Worm (Caenorhabditis elegans) whole organism, late embryonic: ENCODE measurements around the gene hira-1.

ENCODE experiments used
- C08G9.2 ChIP-seq: sonication (generic microtip); optimal IDR thresholded peaks from 2 replicates; lab custom pipeline; 2016; ENCODE audit warnings: mild to moderate bottlenecking, missing genetic modification characterization, moderate library complexity, missing compliant biosample characterization
- F13H6.1 ChIP-seq: sonication (generic microtip); optimal IDR thresholded peaks from 2 replicates; lab custom pipeline; 2016; ENCODE audit warnings: missing genetic modification characterization, missing compliant biosample characterization
- ahr-1 ChIP-seq: sonication (generic microtip); optimal IDR thresholded peaks from 2 replicates; lab custom pipeline; 2016; ENCODE audit warnings: missing genetic modification characterization, missing compliant biosample characterization
- ama-1 ChIP-seq: fragments of 150-350 bp; optimal IDR thresholded peaks from 2 replicates; lab custom pipeline; 2014
- ceh-14 ChIP-seq: sonication (generic microtip); optimal IDR thresholded peaks from 2 replicates; lab custom pipeline; 2016; ENCODE audit warnings: missing genotype, missing genetic modification characterization, missing compliant biosample characterization
- ceh-31 ChIP-seq: sonication (generic microtip); optimal IDR thresholded peaks from 2 replicates; lab custom pipeline; 2016; ENCODE audit warnings: missing genetic modification characterization, missing compliant biosample characterization
- ceh-34 ChIP-seq: sonication (generic microtip); optimal IDR thresholded peaks from 2 replicates; lab custom pipeline; 2016; ENCODE audit warnings: mild to moderate bottlenecking, missing genetic modification characterization, missing compliant biosample characterization
- ceh-45 ChIP-seq: fragments of 200-800 bp; sonication (Bioruptor generic); IDR thresholded peaks from 2 replicates; pipeline ENCODE4 v1.3.6; 2022; ENCODE audit warnings: missing genetic modification reagents, missing genetic modification characterization, missing compliant biosample characterization
- ceh-48 ChIP-seq: sonication (generic microtip); optimal IDR thresholded peaks from 2 replicates; lab custom pipeline; 2016; ENCODE audit warnings: missing genetic modification characterization, inconsistent platforms, missing compliant biosample characterization
- ceh-6 ChIP-seq: fragments of 200-800 bp; sonication (Bioruptor generic); optimal IDR thresholded peaks from 2 replicates; lab custom pipeline; 2018; ENCODE audit warnings: mild to moderate bottlenecking, missing genetic modification characterization, missing compliant biosample characterization
- ceh-9 ChIP-seq: sonication (generic microtip); optimal IDR thresholded peaks from 2 replicates; lab custom pipeline; 2016; ENCODE audit warnings: mild to moderate bottlenecking, missing genetic modification characterization, inconsistent platforms, missing compliant biosample characterization
- che-1 ChIP-seq: sonication (generic microtip); optimal IDR thresholded peaks from 2 replicates; lab custom pipeline; 2016; ENCODE audit warnings: mild to moderate bottlenecking, missing genetic modification characterization, missing compliant biosample characterization
- dve-1 ChIP-seq: sonication (generic microtip); optimal IDR thresholded peaks from 2 replicates; lab custom pipeline; 2017; ENCODE audit warnings: antibody characterized with exemption, mild to moderate bottlenecking, missing genetic modification characterization, missing compliant biosample characterization
- elt-2 ChIP-seq: sonication (generic microtip); optimal IDR thresholded peaks from 2 replicates; lab custom pipeline; 2016; ENCODE audit warnings: missing genetic modification reagents, missing genetic modification characterization, missing compliant biosample characterization
- eyg-1 ChIP-seq: sonication (generic microtip); optimal IDR thresholded peaks from 2 replicates; lab custom pipeline; 2016; ENCODE audit warnings: missing genotype, missing genetic modification characterization, missing compliant biosample characterization
- fax-1 ChIP-seq: sonication (generic microtip); optimal IDR thresholded peaks from 2 replicates; lab custom pipeline; 2016; ENCODE audit warnings: missing genotype, missing genetic modification characterization, missing compliant biosample characterization
- fkh-6 ChIP-seq: sonication (generic microtip); optimal IDR thresholded peaks from 2 replicates; lab custom pipeline; 2016; ENCODE audit warnings: missing genetic modification characterization, missing compliant biosample characterization
- hlh-6 ChIP-seq: sonication (generic microtip); optimal IDR thresholded peaks from 2 replicates; lab custom pipeline; 2016; ENCODE audit warnings: missing genotype, missing genetic modification characterization, missing compliant biosample characterization
- hlh-8 ChIP-seq: sonication (generic microtip); optimal IDR thresholded peaks from 2 replicates; lab custom pipeline; 2016; ENCODE audit warnings: missing genotype, missing genetic modification characterization, missing compliant biosample characterization
- lim-6 ChIP-seq: sonication (generic microtip); optimal IDR thresholded peaks from 2 replicates; lab custom pipeline; 2016; ENCODE audit warnings: missing genetic modification characterization, missing compliant biosample characterization
- madf-2 ChIP-seq: sonication (generic microtip); optimal IDR thresholded peaks from 2 replicates; lab custom pipeline; 2017; ENCODE audit warnings: missing genetic modification characterization, missing compliant biosample characterization
- mec-3 ChIP-seq: sonication (generic microtip); optimal IDR thresholded peaks from 2 replicates; lab custom pipeline; 2016; ENCODE audit warnings: borderline replicate concordance, missing genetic modification characterization, missing compliant biosample characterization
- nfya-1 ChIP-seq: sonication (generic microtip); optimal IDR thresholded peaks from 2 replicates; lab custom pipeline; 2017; ENCODE audit warnings: missing genetic modification characterization, mild to moderate bottlenecking, missing compliant biosample characterization, antibody characterized with exemption, moderate library complexity
- nhr-11 ChIP-seq: fragments of 150-350 bp; optimal IDR thresholded peaks from 2 replicates; lab custom pipeline; 2014; ENCODE audit warnings: missing biosample characterization, missing genetic modification characterization
- nhr-232 ChIP-seq: sonication (generic microtip); optimal IDR thresholded peaks from 2 replicates; lab custom pipeline; 2016; ENCODE audit warnings: missing genetic modification characterization, missing compliant biosample characterization
- pag-3 ChIP-seq: sonication (generic microtip); optimal IDR thresholded peaks from 2 replicates; lab custom pipeline; 2016; ENCODE audit warnings: missing compliant biosample characterization, missing genetic modification characterization, borderline replicate concordance
- pha-2 ChIP-seq: sonication (generic microtip); optimal IDR thresholded peaks from 2 replicates; lab custom pipeline; 2017; ENCODE audit warnings: mild to moderate bottlenecking, missing genetic modification characterization, missing compliant biosample characterization
- pqm-1 ChIP-seq: sonication (generic microtip); optimal IDR thresholded peaks from 2 replicates; lab custom pipeline; 2016; ENCODE audit warnings: missing genetic modification characterization, missing compliant biosample characterization
- ref-2 ChIP-seq: sonication (generic microtip); optimal IDR thresholded peaks from 2 replicates; lab custom pipeline; 2016; ENCODE audit warnings: missing genetic modification characterization, missing compliant biosample characterization
- unc-3 ChIP-seq, 2 experiments: fragments of 200-800 bp in 1 of 2; sonication (Bioruptor generic) in 1 of 2; sonication (generic microtip) in 1 of 2; conservative IDR thresholded peaks in 1 of 2; optimal IDR thresholded peaks in 1 of 2; 2 replicates each; pipeline versions ENCODE4 v1.3.6 to Lab custom; 2016 to 2022; ENCODE audit warnings: missing compliant biosample characterization in 2 of 2, missing genetic modification characterization in 2 of 2, missing genetic modification reagents in 1 of 2
- unc-55 ChIP-seq: sonication (generic microtip); optimal IDR thresholded peaks from 2 replicates; lab custom pipeline; 2017; ENCODE audit warnings: missing biosample characterization, missing genetic modification reagents, missing genetic modification characterization
- ztf-16 ChIP-seq: sonication (generic microtip); optimal IDR thresholded peaks from 2 replicates; lab custom pipeline; 2017; ENCODE audit warnings: missing genetic modification characterization, missing compliant biosample characterization

hira-1 gene

ce11 chrIII:5234312-5234711 lies 43.4 kb downstream of the hira-1 start, which contains the start of gene mrps-26:
Gene mrps-26 (plus strand): TSS chrIII:5234612.
- TF ChIP-seq ama-1 (lab: Kevin White, UChicago), result no peak
- no peak for TF ChIP-seq ztf-16 (tag; lab: Kevin White, UChicago)
- TF ChIP-seq nfya-1 (tag; lab: Kevin White, UChicago), result no peak
- no peak for TF ChIP-seq lim-6 (tag; lab: Kevin White, UChicago)
- no peak for TF ChIP-seq ref-2
- no peak for TF ChIP-seq pqm-1 (tag; lab: Kevin White, UChicago)
- TF ChIP-seq unc-3 (GFP tag; conservative IDR thresholded peaks at IDR 0.05; lab: Robert Waterston, UW), result no peak
- no peak for TF ChIP-seq unc-3 (tag; optimal IDR thresholded peaks at IDR 0.05; lab: Kevin White, UChicago)
- no peak for TF ChIP-seq unc-55 (GFP tag; lab: Kevin White, UChicago)
- TF ChIP-seq ceh-48, result no peak
- TF ChIP-seq hlh-6 (tag; lab: Kevin White, UChicago), result no peak
- no peak for TF ChIP-seq mec-3 (tag; lab: Kevin White, UChicago)
- TF ChIP-seq F13H6.1, result no peak
- no peak for TF ChIP-seq eyg-1
- no peak for TF ChIP-seq nhr-11 (tag; lab: Kevin White, UChicago)
- no peak for TF ChIP-seq fax-1 (tag; lab: Kevin White, UChicago)
- no peak for TF ChIP-seq ceh-45 (GFP tag; lab: Robert Waterston, UW)
- TF ChIP-seq hlh-8 (tag; lab: Kevin White, UChicago), result no peak

DNA sequence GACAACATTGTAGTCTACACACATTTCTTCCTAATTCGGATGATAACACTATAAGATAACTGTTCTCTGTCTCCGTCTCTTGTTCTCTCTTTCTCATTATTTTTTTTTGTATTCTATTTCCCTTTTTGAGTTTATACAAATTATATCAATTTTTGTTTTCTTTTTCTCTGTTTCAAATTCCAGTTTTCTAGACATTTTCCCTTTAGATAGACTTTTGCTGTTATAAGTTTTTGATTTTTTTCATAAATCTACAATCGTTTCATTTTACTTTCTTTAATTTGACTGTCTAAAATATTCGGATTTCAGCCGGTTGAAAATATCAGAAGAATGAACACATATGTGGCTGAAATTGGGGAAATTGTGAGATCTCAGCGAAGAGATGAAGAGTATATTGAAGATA lies 45.2 kb downstream of the hira-1 start, which contains the start of gene prx-10:
TSS of gene prx-10 (plus strand) at position 301 of the 400 bp plus-strand sequence.
- TF ChIP-seq elt-2 (no peak), nhr-11 (tag; lab: Kevin White, UChicago) (no peak), mec-3 (tag; lab: Kevin White, UChicago) (no peak), dve-1 (tag; lab: Kevin White, UChicago) (no peak), ceh-34 (tag; lab: Kevin White, UChicago) (no peak), nfya-1 (tag; lab: Kevin White, UChicago) (no peak), ceh-14 (tag; lab: Kevin White, UChicago) (no peak), ceh-31 (tag; lab: Kevin White, UChicago) (no peak)

DNA sequence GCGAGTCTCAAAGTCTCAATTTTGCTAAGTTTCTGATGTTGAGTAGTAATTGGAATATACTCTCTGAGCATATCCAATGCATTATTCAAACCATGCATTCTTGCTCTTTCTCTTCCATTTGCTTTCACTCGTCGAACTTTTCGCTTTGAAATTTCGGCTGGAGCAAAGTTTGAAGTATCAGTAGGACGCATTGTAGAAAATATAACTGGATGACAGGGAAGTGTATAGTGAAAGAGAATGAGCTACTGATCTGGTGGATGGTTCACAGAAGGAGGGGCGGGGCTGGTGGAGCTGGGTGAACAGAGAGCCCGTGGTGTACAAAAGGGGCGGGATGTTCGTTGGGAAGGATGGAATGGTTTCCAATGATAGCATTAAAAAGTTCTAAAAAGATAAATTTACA lies 50.9 kb downstream of the hira-1 start:
- TF ChIP-seq pha-2 (tag; lab: Kevin White, UChicago), result no peak
- no peak for TF ChIP-seq che-1
- no peak for TF ChIP-seq nhr-232 (tag; lab: Kevin White, UChicago)

DNA sequence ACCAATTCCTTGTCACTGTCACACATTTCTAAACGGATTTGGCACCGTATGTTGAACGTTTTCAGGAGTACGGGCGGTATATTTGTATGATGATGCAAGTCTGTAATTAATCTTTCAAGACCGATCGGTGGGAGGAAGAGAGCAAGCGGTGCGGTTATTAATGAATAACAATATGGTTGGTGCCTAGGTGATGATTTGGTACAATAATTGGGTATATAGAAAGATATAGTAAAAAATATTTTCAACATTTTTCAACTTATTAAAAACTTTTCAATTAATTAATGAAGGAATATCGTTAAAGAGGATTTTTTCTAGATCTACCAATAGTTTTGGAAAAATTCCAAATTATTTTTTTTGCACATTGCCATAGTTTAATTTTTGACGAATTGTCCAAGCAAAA lies 53.6 kb downstream of the hira-1 start, which contains the start of gene cnd-1:
TSS of gene cnd-1 (minus strand) at position 101 of the 400 bp plus-strand sequence.
- TF ChIP-seq ahr-1 (tag; lab: Kevin White, UChicago) (no peak), madf-2 (tag; lab: Kevin White, UChicago) (no peak), mec-3 (tag; lab: Kevin White, UChicago) (no peak), ceh-6 (GFP tag; lab: Kevin White, UChicago) (no peak), C08G9.2 (tag; lab: Kevin White, UChicago) (no peak), fkh-6 (no peak)

DNA sequence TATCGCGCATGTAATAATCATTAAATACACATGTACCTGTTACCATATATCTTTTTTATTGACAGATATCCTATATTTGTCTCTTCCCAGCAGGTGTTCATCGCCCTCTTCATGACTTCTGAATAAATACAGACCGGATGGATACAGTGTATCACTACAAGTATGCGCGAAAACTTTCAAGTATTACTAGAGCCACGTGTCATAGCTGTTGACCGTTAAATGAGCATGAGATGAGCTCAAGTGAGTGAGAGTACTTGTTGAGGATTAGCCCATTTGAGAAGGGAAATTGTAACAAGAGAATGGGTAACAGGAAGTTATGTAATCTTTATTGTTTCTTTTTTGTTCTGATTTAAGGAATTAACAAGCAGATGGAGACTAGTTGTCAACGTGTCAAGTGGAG lies 54.1 kb downstream of the hira-1 start:
- TF ChIP-seq unc-3 (GFP tag; conservative IDR thresholded peaks at IDR 0.05; lab: Robert Waterston, UW), result no peak
- no peak for TF ChIP-seq unc-3 (tag; optimal IDR thresholded peaks at IDR 0.05; lab: Kevin White, UChicago)
- TF ChIP-seq ama-1 (lab: Kevin White, UChicago), result no peak
- TF ChIP-seq pag-3 (tag; lab: Kevin White, UChicago), result no peak
- no peak for TF ChIP-seq mec-3 (tag; lab: Kevin White, UChicago)
- TF ChIP-seq unc-55 (GFP tag; lab: Kevin White, UChicago), result no peak
- no peak for TF ChIP-seq ceh-9 (tag; lab: Kevin White, UChicago)
